Worm (Caenorhabditis elegans) whole organism, late embryonic: ENCODE results near the gene ZC190.7.

Experiments used
- C38D4.7 ChIP-seq: fragments of 200-800 bp; sonication (Bioruptor generic); optimal IDR thresholded peaks from 2 replicates; lab custom pipeline; 2018; ENCODE audit warnings: mild to moderate bottlenecking, missing genetic modification characterization, moderate library complexity, missing compliant biosample characterization
- ceh-14 ChIP-seq: sonication (generic microtip); optimal IDR thresholded peaks from 2 replicates; lab custom pipeline; 2016; ENCODE audit warnings: missing genotype, missing genetic modification characterization, missing compliant biosample characterization
- dve-1 ChIP-seq: sonication (generic microtip); optimal IDR thresholded peaks from 2 replicates; lab custom pipeline; 2017; ENCODE audit warnings: antibody characterized with exemption, mild to moderate bottlenecking, missing genetic modification characterization, missing compliant biosample characterization
- fkh-10 ChIP-seq: fragments of 150-350 bp; optimal IDR thresholded peaks from 2 replicates; lab custom pipeline; 2014; ENCODE audit warnings: missing biosample characterization, missing genetic modification reagents, missing genetic modification characterization
- pag-3 ChIP-seq: sonication (generic microtip); optimal IDR thresholded peaks from 2 replicates; lab custom pipeline; 2016; ENCODE audit warnings: missing compliant biosample characterization, missing genetic modification characterization, borderline replicate concordance
- pha-4 ChIP-seq: fragments of 150-350 bp; optimal IDR thresholded peaks from 2 replicates; lab custom pipeline; 2018; ENCODE audit warnings: missing biosample characterization, missing genetic modification reagents, missing genetic modification characterization

DNA sequence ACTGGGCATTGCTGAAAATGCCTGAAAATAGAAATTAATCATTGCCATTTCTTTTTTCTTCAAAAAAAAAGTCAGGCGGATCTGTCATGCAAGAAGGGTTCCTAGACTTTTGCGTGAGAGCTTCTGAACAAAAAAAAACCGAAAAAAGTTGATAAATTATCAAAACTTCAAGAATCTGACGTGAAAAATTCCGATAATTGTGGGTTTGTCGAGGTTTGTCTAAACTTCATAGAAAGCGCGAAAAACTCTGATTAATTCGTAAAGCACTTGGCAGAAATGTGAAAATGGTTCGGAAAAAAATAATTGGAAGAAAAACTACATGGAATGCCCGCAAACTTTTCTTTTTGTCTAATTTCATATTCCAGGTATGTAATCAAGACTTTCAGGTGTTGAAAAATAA, 13.2 kb downstream of the ZC190.7 start, which contains the start of gene ZC190.5:
- TF ChIP-seq pha-4 (tag; lab: Kevin White, UChicago): no peak
- no peak for TF ChIP-seq C38D4.7 (GFP tag; lab: Kevin White, UChicago)
- TF ChIP-seq fkh-10 (GFP tag; lab: Kevin White, UChicago): no peak
- no peak for TF ChIP-seq pag-3 (tag; lab: Kevin White, UChicago)
- no peak for TF ChIP-seq dve-1 (tag; lab: Kevin White, UChicago)
- no peak for TF ChIP-seq ceh-14 (tag; lab: Kevin White, UChicago)
